Worm (Caenorhabditis elegans) whole organism, L3 larva: ENCODE results near the gene exc-12.

Source experiments
- R02D3.7 ChIP-seq: fragments of 150-350 bp; optimal IDR thresholded peaks from 2 replicates; lab custom pipeline; 2014; ENCODE audit warnings: missing biosample characterization, missing genetic modification characterization
- aly-2 ChIP-seq: fragments of 150-350 bp; optimal IDR thresholded peaks from 2 replicates; lab custom pipeline; 2014; ENCODE audit warnings: missing biosample characterization, missing genetic modification characterization
- ama-1 ChIP-seq: fragments of 150-350 bp; optimal IDR thresholded peaks from 2 replicates; lab custom pipeline; 2018
- ceh-9 ChIP-seq: sonication (generic microtip); optimal IDR thresholded peaks from 2 replicates; lab custom pipeline; 2018; ENCODE audit warnings: missing biosample characterization, missing genetic modification characterization
- egl-27 ChIP-seq: sonication (generic microtip); optimal IDR thresholded peaks from 4 replicates; lab custom pipeline; 2017; ENCODE audit warnings: missing biosample characterization, missing genetic modification reagents, missing genetic modification characterization
- hmg-11 ChIP-seq: sonication (generic microtip); optimal IDR thresholded peaks from 2 replicates; lab custom pipeline; 2016; ENCODE audit warnings: missing genetic modification characterization, missing compliant biosample characterization
- nhr-11 ChIP-seq: fragments of 150-350 bp; optimal IDR thresholded peaks from 2 replicates; lab custom pipeline; 2014; ENCODE audit warnings: missing biosample characterization, missing genetic modification characterization
- nhr-12 ChIP-seq: fragments of 150-350 bp; optimal IDR thresholded peaks from 2 replicates; lab custom pipeline; 2014; ENCODE audit warnings: missing biosample characterization, missing genetic modification characterization
- nhr-28 ChIP-seq: fragments of 150-350 bp; optimal IDR thresholded peaks from 2 replicates; lab custom pipeline; 2014; ENCODE audit warnings: missing biosample characterization, missing genetic modification characterization
- nhr-76 ChIP-seq: fragments of 150-350 bp; sonication (generic microtip); optimal IDR thresholded peaks from 5 replicates; lab custom pipeline; 2014; ENCODE audit warnings: missing biosample characterization, missing genetic modification characterization
- pha-4 ChIP-seq: fragments of 150-350 bp; optimal IDR thresholded peaks from 2 replicates; lab custom pipeline; 2014; ENCODE audit warnings: missing biosample characterization, missing genetic modification reagents, missing genetic modification characterization
- pqm-1 ChIP-seq: fragments of 150-350 bp; optimal IDR thresholded peaks from 2 replicates; lab custom pipeline; 2017; ENCODE audit warnings: missing biosample characterization, missing genetic modification characterization, inconsistent platforms
- skn-1 ChIP-seq: fragments of 150-350 bp; optimal IDR thresholded peaks from 2 replicates; lab custom pipeline; 2014; ENCODE audit warnings: missing biosample characterization, missing genetic modification characterization
- unc-62 ChIP-seq: fragments of 150-350 bp; sonication (generic microtip); optimal IDR thresholded peaks from 4 replicates; lab custom pipeline; 2014; ENCODE audit warnings: missing biosample characterization, missing genetic modification reagents, missing genetic modification characterization

ce11 chrIII:13581727-13582126, 11.5 kb upstream of the exc-12 start:
- TF ChIP-seq skn-1 (tag; lab: Kevin White, UChicago) (no peak), R02D3.7 (tag; lab: Kevin White, UChicago) (no peak), hmg-11 (tag; lab: Kevin White, UChicago) (no peak), unc-62 (GFP tag; lab: Kevin White, UChicago) (no peak), pqm-1 (tag; lab: Kevin White, UChicago) (no peak), pha-4 (tag; lab: Kevin White, UChicago) (no peak), ama-1 (lab: Kevin White, UChicago) (no peak), nhr-28 (no peak), nhr-76 (tag; lab: Kevin White, UChicago) (no peak), egl-27 (tag; lab: Kevin White, UChicago) (no peak), ceh-9 (tag; lab: Kevin White, UChicago) (no peak), aly-2 (tag; lab: Kevin White, UChicago) (no peak), nhr-11 (tag; lab: Kevin White, UChicago) (no peak), nhr-12 (tag; lab: Kevin White, UChicago) (no peak)
